Fruit fly (Drosophila melanogaster) whole organism, embryonic: ENCODE measurements around the gene CG14803.

Source experiments
- Abd-B ChIP-seq: fragments of 200-800 bp; sonication (Bioruptor generic); optimal IDR thresholded peaks from 2 replicates; lab custom pipeline; 2018; ENCODE audit warnings: missing biosample characterization, mild to moderate bottlenecking, missing genetic modification characterization, moderate library complexity
- Adf1 ChIP-seq: fragments of 200-800 bp; sonication (Bioruptor generic); IDR thresholded peaks from 2 replicates; pipeline ENCODE4 v1.3.6; 2022; ENCODE audit warnings: missing biosample characterization, missing genetic modification characterization
- Atf-2 ChIP-seq: fragments of 200-800 bp; sonication (Bioruptor generic); optimal IDR thresholded peaks from 2 replicates; lab custom pipeline; 2016; ENCODE audit warnings: missing biosample characterization, missing genetic modification characterization
- Awh ChIP-seq: fragments of 200-800 bp; sonication (Bioruptor generic); IDR thresholded peaks from 2 replicates; pipeline ENCODE4, ENCODE4 v1.3.6; 2022; ENCODE audit warnings: missing biosample characterization, missing genetic modification characterization
- CG10321 ChIP-seq: fragments of 200-800 bp; sonication (Bioruptor generic); IDR thresholded peaks from 2 replicates; pipeline ENCODE4 v1.3.6; 2022; ENCODE audit warnings: missing biosample characterization, missing genetic modification characterization
- CG11456 ChIP-seq: fragments of 200-800 bp; sonication (Bioruptor generic); IDR thresholded peaks from 3 replicates; pipeline ENCODE4 v1.3.6; 2022; ENCODE audit warnings: missing biosample characterization, missing genetic modification characterization
- CG12155 ChIP-seq: fragments of 200-800 bp; sonication (Bioruptor generic); optimal IDR thresholded peaks from 3 replicates; lab custom pipeline; 2016; ENCODE audit warnings: missing biosample characterization, missing genetic modification characterization
- CG13123 ChIP-seq: fragments of 200-800 bp; sonication (Bioruptor generic); optimal IDR thresholded peaks from 2 replicates; lab custom pipeline; 2016; ENCODE audit warnings: missing biosample characterization, missing genetic modification characterization
- CG13624 ChIP-seq: fragments of 200-800 bp; sonication (Bioruptor generic); optimal IDR thresholded peaks from 2 replicates; lab custom pipeline; 2016; ENCODE audit warnings: missing biosample characterization, missing genetic modification characterization
- CG14667 ChIP-seq: fragments of 200-800 bp; sonication (Bioruptor generic); IDR thresholded peaks from 2 replicates; pipeline ENCODE4 v1.3.6; 2022; ENCODE audit warnings: missing biosample characterization, missing genetic modification characterization
- CG15269 ChIP-seq: fragments of 200-800 bp; sonication (Bioruptor generic); optimal IDR thresholded peaks from 2 replicates; lab custom pipeline; 2018; ENCODE audit warnings: missing biosample characterization, mild to moderate bottlenecking, missing genetic modification characterization, moderate library complexity
- CG17361 ChIP-seq: fragments of 200-800 bp; sonication (Bioruptor generic); IDR thresholded peaks from 3 replicates; pipeline ENCODE4 v1.3.6; 2022; ENCODE audit warnings: missing biosample characterization, missing genetic modification characterization
- CG1792 ChIP-seq: fragments of 200-800 bp; sonication (Bioruptor generic); optimal IDR thresholded peaks from 2 replicates; lab custom pipeline; 2016; ENCODE audit warnings: missing biosample characterization, missing genetic modification characterization
- CG34376 ChIP-seq: fragments of 200-800 bp; sonication (Bioruptor generic); optimal IDR thresholded peaks from 2 replicates; lab custom pipeline; 2018; ENCODE audit warnings: missing biosample characterization, mild to moderate bottlenecking, missing genetic modification characterization
- CG3838 ChIP-seq: fragments of 200-800 bp; sonication (Bioruptor generic); optimal IDR thresholded peaks from 3 replicates; lab custom pipeline; 2016; ENCODE audit warnings: missing biosample characterization, missing genetic modification characterization
- CG4360 ChIP-seq: fragments of 200-800 bp; sonication (Bioruptor generic); IDR thresholded peaks from 2 replicates; pipeline ENCODE4 v1.3.6; 2022; ENCODE audit warnings: missing biosample characterization, missing genetic modification characterization
- CG4617 ChIP-seq: fragments of 200-800 bp; sonication (Bioruptor generic); optimal IDR thresholded peaks from 3 replicates; lab custom pipeline; 2016; ENCODE audit warnings: missing biosample characterization, missing genetic modification characterization, borderline replicate concordance
- CG6689 ChIP-seq: fragments of 200-800 bp; sonication (Bioruptor generic); IDR thresholded peaks from 2 replicates; pipeline ENCODE4 v1.3.6; 2022; ENCODE audit warnings: missing biosample characterization, missing genetic modification characterization
- CG7556 ChIP-seq: fragments of 200-800 bp; sonication (Bioruptor generic); optimal IDR thresholded peaks from 2 replicates; lab custom pipeline; 2017; ENCODE audit warnings: missing biosample characterization, mild to moderate bottlenecking, missing genetic modification characterization
- CoRest ChIP-seq: fragments of 200-800 bp; sonication (Bioruptor generic); optimal IDR thresholded peaks from 3 replicates; lab custom pipeline; 2018; ENCODE audit warnings: missing biosample characterization, mild to moderate bottlenecking, missing genetic modification characterization, moderate library complexity
- Dll ChIP-seq: fragments of 200-800 bp; sonication (Bioruptor generic); IDR thresholded peaks from 4 replicates; pipeline ENCODE4 v1.3.6; 2022; ENCODE audit warnings: missing biosample characterization, missing genetic modification characterization; ENCODE audit not compliant: partially characterized antibody
- GATAe ChIP-seq: fragments of 200-800 bp; sonication (Bioruptor generic); conservative IDR thresholded peaks from 2 replicates; pipeline ENCODE4 v1.3.6; 2022; ENCODE audit warnings: missing biosample characterization, missing genetic modification characterization
- HHEX ChIP-seq: fragments of 200-800 bp; sonication (Bioruptor generic); optimal IDR thresholded peaks from 3 replicates; lab custom pipeline; 2017; ENCODE audit warnings: missing biosample characterization, mild to moderate bottlenecking, missing genetic modification characterization, missing genetic modification reagents
- Hr51 ChIP-seq, 2 experiments: fragments of 200-800 bp; sonication (Bioruptor generic); optimal IDR thresholded peaks; 2 replicates in 1 of 2; 3 replicates in 1 of 2; lab custom pipeline; 2016 to 2018; ENCODE audit warnings: missing biosample characterization in 2 of 2, missing genetic modification characterization in 2 of 2, mild to moderate bottlenecking in 1 of 2, moderate library complexity in 1 of 2
- Max ChIP-seq: fragments of 200-800 bp; sonication (Bioruptor generic); optimal IDR thresholded peaks from 2 replicates; lab custom pipeline; 2016; ENCODE audit warnings: missing biosample characterization, mild to moderate bottlenecking, missing genetic modification characterization
- Mrtf ChIP-seq: fragments of 200-800 bp; sonication (Bioruptor generic); IDR thresholded peaks from 3 replicates; pipeline ENCODE4 v1.3.6; 2022; ENCODE audit warnings: missing biosample characterization, missing genetic modification characterization
- Poxn ChIP-seq: fragments of 200-800 bp; sonication (Bioruptor generic); IDR thresholded peaks from 2 replicates; pipeline ENCODE4 v1.3.6; 2022; ENCODE audit warnings: missing biosample characterization, missing genetic modification characterization
- Spps ChIP-seq: fragments of 200-800 bp; sonication (Bioruptor generic); optimal IDR thresholded peaks from 2 replicates; lab custom pipeline; 2018; ENCODE audit warnings: missing biosample characterization, mild to moderate bottlenecking, missing genetic modification characterization
- Stat92E ChIP-seq, 3 experiments: fragments of >200 bp in 2 of 3; fragments of 200-800 bp in 1 of 3; sonication (Bioruptor generic) in 1 of 3; optimal IDR thresholded peaks; 2 replicates each; lab custom pipeline; 2017 to 2019; ENCODE audit warnings: missing biosample characterization in 3 of 3, missing genetic modification characterization in 3 of 3, mild to moderate bottlenecking in 1 of 3, moderate library complexity in 1 of 3
- az2 ChIP-seq: fragments of 200-800 bp; sonication (Bioruptor generic); optimal IDR thresholded peaks from 3 replicates; lab custom pipeline; 2016; ENCODE audit warnings: missing biosample characterization, missing genetic modification characterization
- bcd ChIP-seq: fragments of 200-800 bp; sonication (Bioruptor generic); optimal IDR thresholded peaks from 2 replicates; lab custom pipeline; 2017; ENCODE audit warnings: missing biosample characterization, mild to moderate bottlenecking, missing genetic modification characterization
- bigmax ChIP-seq: fragments of 200-800 bp; sonication (Bioruptor generic); optimal IDR thresholded peaks from 2 replicates; lab custom pipeline; 2018; ENCODE audit warnings: missing biosample characterization, mild to moderate bottlenecking, missing genetic modification characterization
- br ChIP-seq: fragments of >200 bp; optimal IDR thresholded peaks from 2 replicates; lab custom pipeline; 2017
- corto ChIP-seq: fragments of 200-800 bp; sonication (Bioruptor generic); optimal IDR thresholded peaks from 2 replicates; lab custom pipeline; 2016; ENCODE audit warnings: missing biosample characterization, mild to moderate bottlenecking, missing genetic modification characterization, moderate library complexity
- dan ChIP-seq: fragments of 200-800 bp; sonication (Bioruptor generic); IDR thresholded peaks from 2 replicates; pipeline ENCODE4 v1.3.6; 2022; ENCODE audit warnings: missing biosample characterization, missing genetic modification characterization
- dimm ChIP-seq: fragments of 200-800 bp; sonication (Bioruptor generic); IDR thresholded peaks from 2 replicates; pipeline ENCODE4 v1.3.6; 2022; ENCODE audit warnings: missing biosample characterization, missing genetic modification characterization
- en ChIP-seq: fragments of 200-800 bp; sonication (Bioruptor generic); optimal IDR thresholded peaks from 2 replicates; lab custom pipeline; 2016; ENCODE audit warnings: missing biosample characterization, missing genetic modification characterization
- esg ChIP-seq: fragments of 200-800 bp; sonication (Bioruptor generic); conservative IDR thresholded peaks from 2 replicates; pipeline ENCODE4 v1.3.6; 2022; ENCODE audit warnings: missing biosample characterization, missing genetic modification characterization
- gcm2 ChIP-seq: fragments of 200-800 bp; sonication (Bioruptor generic); optimal IDR thresholded peaks from 2 replicates; lab custom pipeline; 2016; ENCODE audit warnings: missing biosample characterization, missing genetic modification characterization
- gfzf ChIP-seq: fragments of 200-800 bp; sonication (Bioruptor generic); optimal IDR thresholded peaks from 2 replicates; lab custom pipeline; 2016; ENCODE audit warnings: missing biosample characterization, mild to moderate bottlenecking, missing genetic modification characterization, moderate library complexity
- ham ChIP-seq: fragments of 200-800 bp; sonication (Bioruptor generic); IDR thresholded peaks from 2 replicates; pipeline ENCODE4 v1.3.6; 2022; ENCODE audit warnings: missing biosample characterization, missing genetic modification characterization
- lbe ChIP-seq: fragments of 200-800 bp; sonication (Bioruptor generic); optimal IDR thresholded peaks from 2 replicates; lab custom pipeline; 2016; ENCODE audit warnings: missing biosample characterization, mild to moderate bottlenecking, missing genetic modification characterization
- maf-S ChIP-seq: fragments of 200-800 bp; sonication (Bioruptor generic); optimal IDR thresholded peaks from 2 replicates; lab custom pipeline; 2016; ENCODE audit warnings: missing biosample characterization, missing genetic modification characterization
- otp ChIP-seq: fragments of 200-800 bp; sonication (Bioruptor generic); IDR thresholded peaks from 3 replicates; pipeline ENCODE4, ENCODE4 v1.3.6; 2022; ENCODE audit warnings: missing biosample characterization, missing genetic modification characterization
- prd ChIP-seq, 3 experiments: fragments of >200 bp in 2 of 3; fragments of 200-800 bp in 1 of 3; sonication (Bioruptor generic) in 1 of 3; optimal IDR thresholded peaks in 2 of 3; IDR thresholded peaks in 1 of 3; 2 replicates in 2 of 3; 3 replicates in 1 of 3; pipeline versions ENCODE4 v1.3.6 to Lab custom; 2017 to 2022; ENCODE audit warnings: missing biosample characterization in 1 of 3, missing genetic modification characterization in 1 of 3
- ranshi ChIP-seq: fragments of 200-800 bp; sonication (Bioruptor generic); IDR thresholded peaks from 2 replicates; pipeline ENCODE4 v1.3.6; 2022; ENCODE audit warnings: missing biosample characterization, missing genetic modification characterization
- so ChIP-seq: fragments of 200-800 bp; sonication (Bioruptor generic); IDR thresholded peaks from 3 replicates; pipeline ENCODE4 v1.3.6; 2022; ENCODE audit warnings: missing biosample characterization, missing genetic modification characterization
- sob ChIP-seq: fragments of 200-800 bp; sonication (Bioruptor generic); IDR thresholded peaks from 2 replicates; pipeline ENCODE4 v1.3.6; 2022; ENCODE audit warnings: missing biosample characterization, missing genetic modification characterization
- sug ChIP-seq: fragments of 200-800 bp; optimal IDR thresholded peaks from 2 replicates; lab custom pipeline; 2019; ENCODE audit warnings: missing biosample characterization, mild to moderate bottlenecking, missing genetic modification characterization, moderate library complexity
- yki ChIP-seq: fragments of >200 bp; optimal IDR thresholded peaks from 3 replicates; lab custom pipeline; 2018

CG14803 gene

DNA sequence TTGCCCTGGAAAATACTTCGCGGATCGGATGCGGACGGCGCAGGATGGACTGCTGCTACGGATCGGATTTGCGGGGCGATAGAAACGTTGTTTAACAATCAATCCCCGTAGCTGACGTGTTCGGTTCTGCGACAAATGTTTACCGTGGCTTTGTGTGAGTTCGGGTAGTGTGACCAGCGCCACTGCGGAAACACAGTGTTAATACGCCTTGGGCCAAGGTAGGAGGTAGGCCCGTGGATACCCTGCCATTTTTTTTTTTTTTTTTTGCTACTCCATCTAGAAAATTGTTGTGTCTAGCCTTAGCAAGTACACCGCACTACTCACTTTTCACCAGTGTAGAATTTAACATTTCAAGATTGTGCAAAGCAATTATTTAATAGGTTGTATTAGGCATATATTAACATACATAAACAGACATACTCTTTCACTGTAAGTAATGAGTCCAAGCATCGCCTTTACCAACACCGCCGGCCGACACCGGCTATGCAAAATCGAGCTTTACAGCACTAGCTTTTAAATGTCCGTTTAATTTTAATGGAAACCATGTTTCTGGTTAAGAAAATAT is 7.0 kb upstream of the CG14803 start, which contains the start of gene deltaCOP (continued):
- TF ChIP-seq CoRest (tag; lab: Kevin White, UChicago) (peak; percentile 84), HHEX (GFP tag; lab: Kevin White, UChicago) (peak; percentile 74), CG6689 (GFP tag; lab: Robert Waterston, UW) (peak; percentile 83), Stat92E (GFP tag; optimal IDR thresholded peaks at IDR 0.05; lab: Kevin White, UChicago) (no peak), ranshi (peak; percentile 70; the same call in 1 of the 2 replicates), ham (GFP tag; lab: Robert Waterston, UW) (peak; percentile 65; the same call in 1 of the 2 replicates), CG7556 (peak; percentile 77), GATAe (GFP tag; lab: Robert Waterston, UW) (no peak; the same call in 1 of the 2 replicates), Adf1 (peak; percentile 45), Spps (tag; lab: Kevin White, UChicago) (peak; percentile 14), CG13123 (GFP tag; lab: Kevin White, UChicago) (peak; percentile 80), esg (GFP tag; lab: Robert Waterston, UW) (peak; percentile 82), CG1792 (GFP tag; lab: Kevin White, UChicago) (peak; percentile 83), dimm (no peak), sob (GFP tag; lab: Robert Waterston, UW) (peak; percentile 90), Max (GFP tag; lab: Kevin White, UChicago) (peak; percentile 88), CG10321 (GFP tag; lab: Robert Waterston, UW) (no peak), dan (GFP tag; lab: Robert Waterston, UW) (no peak), az2 (GFP tag; lab: Kevin White, UChicago) (peak; percentile 80), bcd (peak; percentile 83), br (no peak), CG4360 (GFP tag; lab: Robert Waterston, UW) (peak; percentile 26; the same call in 1 of the 2 replicates), Dll (GFP tag; lab: Robert Waterston, UW) (peak; percentile 32; the same call in 1 of the 4 replicates), yki (no peak), CG12155 (GFP tag; lab: Kevin White, UChicago) (peak; percentile 90), otp (GFP tag; lab: Robert Waterston, UW) (no peak), CG14667 (GFP tag; lab: Robert Waterston, UW) (peak; percentile 62), CG13624 (GFP tag; lab: Kevin White, UChicago) (peak; percentile 92), maf-S (peak; percentile 88), Abd-B (GFP tag; lab: Kevin White, UChicago) (peak; percentile 86), CG4617 (GFP tag; lab: Kevin White, UChicago) (peak; percentile 78), Hr51 (GFP tag; optimal IDR thresholded peaks at IDR 0.05; lab: Kevin White, UChicago) (peak; percentile 75 to 88), so (peak; percentile 84; the same call in 2 of the 3 replicates), CG11456 (GFP tag; lab: Robert Waterston, UW) (peak; percentile 82; the same call in 2 of the 3 replicates), Mrtf (GFP tag; lab: Robert Waterston, UW) (peak; percentile 69; the same call in 2 of the 3 replicates), Atf-2 (GFP tag; lab: Kevin White, UChicago) (peak; percentile 88), CG3838 (GFP tag; lab: Kevin White, UChicago) (peak; percentile 49), CG17361 (GFP tag; lab: Robert Waterston, UW) (peak; percentile 79), en (GFP tag; lab: Kevin White, UChicago) (peak; percentile 69), Poxn (GFP tag; lab: Robert Waterston, UW) (no peak), CG15269 (tag; lab: Kevin White, UChicago) (peak; percentile 79), bigmax (GFP tag; lab: Kevin White, UChicago) (no peak), prd (optimal IDR thresholded peaks at IDR 0.05; lab: Kevin White, UChicago) (no peak), prd (GFP tag; IDR thresholded peaks at IDR 0.05; lab: Robert Waterston, UW) (peak; percentile 90), sug (peak; percentile 78), corto (GFP tag; lab: Kevin White, UChicago) (no peak), gcm2 (GFP tag; lab: Kevin White, UChicago) (peak; percentile 42), lbe (GFP tag; lab: Kevin White, UChicago) (peak; percentile 82), gfzf (peak; percentile 75), Awh (GFP tag; lab: Robert Waterston, UW) (peak; percentile 67), CG34376 (GFP tag; lab: Kevin White, UChicago) (peak; percentile 76)
